Fruit fly (Drosophila melanogaster): Measurements from ENCODE around the gene Raf.

The Raf gene

dm6 chrX:2329312-2329711 is 34.0 kb downstream of the Raf start (continued):
- TF ChIP-seq klu (GFP tag; IDR thresholded peaks at IDR 0.05) (0 out of 2 replicates have a peak, but pooled peaks have one; percentile 32), CG33557 (GFP tag; optimal IDR thresholded peaks at IDR 0.05) (peak; percentile 65), repo (GFP tag; optimal IDR thresholded peaks at IDR 0.05) (peak; percentile 56), hth (optimal IDR thresholded peaks at IDR 0.05) (no peak), zen (tag; optimal IDR thresholded peaks at IDR 0.05) (no peak), phol (tag; optimal IDR thresholded peaks at IDR 0.05) (peak; percentile 36), ato (GFP tag; IDR thresholded peaks at IDR 0.05; ENCODE audit: partially characterized antibody) (no peak), CG11456 (GFP tag; IDR thresholded peaks at IDR 0.05) (peak; percentile 69; the same call in 1 of the 3 replicates), Awh (GFP tag; IDR thresholded peaks at IDR 0.05) (peak; percentile 76), cas (GFP tag; IDR thresholded peaks at IDR 0.05) (no peak), CG1024 (GFP tag; IDR thresholded peaks at IDR 0.05) (peak; percentile 63), YL-1 (GFP tag; optimal IDR thresholded peaks at IDR 0.05) (peak; percentile 23), ERR (GFP tag; optimal IDR thresholded peaks at IDR 0.05) (peak; percentile 57), CG10979 (tag; optimal IDR thresholded peaks at IDR 0.05) (peak; percentile 56), Usf (GFP tag; optimal IDR thresholded peaks at IDR 0.05) (peak; percentile 6), luna (GFP tag; optimal IDR thresholded peaks at IDR 0.05) (no peak), CG2678 (tag; optimal IDR thresholded peaks at IDR 0.05) (peak; percentile 66), ssp (GFP tag; IDR thresholded peaks at IDR 0.05) (peak; percentile 58), ase (GFP tag; IDR thresholded peaks at IDR 0.05) (no peak), pnt (GFP tag; optimal IDR thresholded peaks at IDR 0.05) (peak; percentile 73), CG7839 (tag; optimal IDR thresholded peaks at IDR 0.05) (peak; percentile 81), CG8478 (optimal IDR thresholded peaks at IDR 0.05) (no peak), CG30431 (GFP tag; optimal IDR thresholded peaks at IDR 0.05) (peak; percentile 32), gsb-n (tag; optimal IDR thresholded peaks at IDR 0.05) (peak; percentile 60), crol (GFP tag; IDR thresholded peaks at IDR 0.05) (peak; percentile 51; the same call in 1 of the 2 replicates), sug (tag; optimal IDR thresholded peaks at IDR 0.05) (no peak), H2.0 (GFP tag; IDR thresholded peaks at IDR 0.05) (peak; percentile 73), ci (GFP tag; IDR thresholded peaks at IDR 0.05) (peak; percentile 92), tio (GFP tag; optimal IDR thresholded peaks at IDR 0.05) (peak; percentile 75), CG2875 (GFP tag; optimal IDR thresholded peaks at IDR 0.05) (peak; percentile 62), CG18599 (GFP tag; optimal IDR thresholded peaks at IDR 0.05) (peak; percentile 84), CG42726 (GFP tag; IDR thresholded peaks at IDR 0.05; ENCODE audit: partially characterized antibody) (no peak), CG9215 (GFP tag; IDR thresholded peaks at IDR 0.05) (peak; percentile 57), CG4424 (GFP tag; optimal IDR thresholded peaks at IDR 0.05) (peak; percentile 54), hkb (optimal IDR thresholded peaks at IDR 0.05) (no peak), hkb (GFP tag; IDR thresholded peaks at IDR 0.05) (peak; percentile 75), CG15073 (GFP tag; optimal IDR thresholded peaks at IDR 0.05) (no peak), ap (GFP tag; IDR thresholded peaks at IDR 0.05) (peak; percentile 66; the same call in 1 of the 2 replicates), Blimp-1 (GFP tag; optimal IDR thresholded peaks at IDR 0.05) (peak; percentile 63), CG12071 (GFP tag; optimal IDR thresholded peaks at IDR 0.05) (peak; percentile 9), dmrt99B (tag; optimal IDR thresholded peaks at IDR 0.05) (peak; percentile 71), odd (GFP tag; optimal IDR thresholded peaks at IDR 0.05) (peak; percentile 58), sd (tag; optimal IDR thresholded peaks at IDR 0.05) (peak; percentile 34), Dek (tag; optimal IDR thresholded peaks at IDR 0.05) (peak; percentile 54), CG17385 (GFP tag; optimal IDR thresholded peaks at IDR 0.05) (peak; percentile 65), cg (GFP tag; optimal IDR thresholded peaks at IDR 0.05) (no peak), Sry-β (GFP tag; optimal IDR thresholded peaks at IDR 0.05) (no peak), CG2712 (tag; optimal IDR thresholded peaks at IDR 0.05) (peak; percentile 82), B-H1 (GFP tag; IDR thresholded peaks at IDR 0.05) (peak; percentile 50; the same call in 2 of the 3 replicates), zfh1 (GFP tag; IDR thresholded peaks at IDR 0.05) (peak; percentile 76), CG10565 (GFP tag; optimal IDR thresholded peaks at IDR 0.05) (no peak), CG31388 (GFP tag; optimal IDR thresholded peaks at IDR 0.05) (peak; percentile 2)
